Worm (Caenorhabditis elegans) whole organism, early embryonic: Measurements from ENCODE around the gene del-1.
A peak's percentile ranks its signal among the peaks of the same experiment; 100 is the strongest.

Experiments
- B0310.2 ChIP-seq: sonication (generic microtip); optimal IDR thresholded peaks from 2 replicates; lab custom pipeline; 2016; ENCODE audit warnings: mild to moderate bottlenecking, missing genetic modification characterization, missing compliant biosample characterization
- F13C5.2 ChIP-seq: sonication (generic microtip); optimal IDR thresholded peaks from 2 replicates; lab custom pipeline; 2017; ENCODE audit warnings: mild to moderate bottlenecking, missing genetic modification characterization, inconsistent platforms, missing compliant biosample characterization
- aly-1 ChIP-seq: sonication (generic microtip); optimal IDR thresholded peaks from 2 replicates; lab custom pipeline; 2016; ENCODE audit warnings: missing genetic modification characterization, missing compliant biosample characterization
- ama-1 ChIP-seq: fragments of 150-350 bp; optimal IDR thresholded peaks from 2 replicates; lab custom pipeline; 2014
- ceh-13 ChIP-seq: fragments of 200-800 bp; sonication (Bioruptor generic); optimal IDR thresholded peaks from 2 replicates; lab custom pipeline; 2018; ENCODE audit warnings: mild to moderate bottlenecking, missing genetic modification characterization, missing compliant biosample characterization
- ceh-36 ChIP-seq: sonication (generic microtip); optimal IDR thresholded peaks from 2 replicates; lab custom pipeline; 2016; ENCODE audit warnings: missing genetic modification characterization, inconsistent platforms, missing compliant biosample characterization
- ets-7 ChIP-seq: sonication (generic microtip); optimal IDR thresholded peaks from 2 replicates; lab custom pipeline; 2016; ENCODE audit warnings: missing genotype, missing genetic modification characterization, missing compliant biosample characterization
- flt-1 ChIP-seq: fragments of 200-800 bp; sonication (Bioruptor generic); IDR thresholded peaks from 2 replicates; pipeline ENCODE4 v1.3.6; 2022; ENCODE audit warnings: missing genetic modification characterization, missing compliant biosample characterization
- hmbx-1 ChIP-seq: sonication (generic microtip); optimal IDR thresholded peaks from 2 replicates; lab custom pipeline; 2016; ENCODE audit warnings: mild to moderate bottlenecking, missing genetic modification characterization, missing compliant biosample characterization
- hmg-4 ChIP-seq: fragments of 200-800 bp; sonication (Bioruptor generic); optimal IDR thresholded peaks from 2 replicates; lab custom pipeline; 2018; ENCODE audit warnings: mild to moderate bottlenecking, missing genetic modification characterization, missing compliant biosample characterization
- hnd-1 ChIP-seq: sonication (generic microtip); optimal IDR thresholded peaks from 2 replicates; lab custom pipeline; 2016; ENCODE audit warnings: missing genetic modification characterization, missing compliant biosample characterization
- pes-1 ChIP-seq: fragments of 200-800 bp; sonication (Bioruptor generic); IDR thresholded peaks from 2 replicates; pipeline ENCODE4 v1.3.6; 2022; ENCODE audit warnings: missing genetic modification reagents, missing genetic modification characterization, missing compliant biosample characterization
- scrt-1 ChIP-seq: fragments of 200-800 bp; sonication (Bioruptor generic); IDR thresholded peaks from 2 replicates; pipeline ENCODE4 v1.3.6; 2022; ENCODE audit warnings: missing genetic modification characterization, missing compliant biosample characterization
- sea-1 ChIP-seq: fragments of 200-800 bp; sonication (Bioruptor generic); conservative IDR thresholded peaks from 2 replicates; pipeline ENCODE4 v1.3.6; 2022; ENCODE audit warnings: missing genetic modification characterization, missing compliant biosample characterization
- tbx-11 ChIP-seq: fragments of 200-800 bp; sonication (Bioruptor generic); IDR thresholded peaks from 2 replicates; pipeline ENCODE4 v1.3.6; 2022; ENCODE audit warnings: missing genetic modification characterization, missing compliant biosample characterization
- tbx-37 ChIP-seq: fragments of 200-800 bp; sonication (Bioruptor generic); conservative IDR thresholded peaks from 2 replicates; pipeline ENCODE4 v1.3.6; 2022; ENCODE audit warnings: missing genetic modification reagents, missing genetic modification characterization, missing compliant biosample characterization
- tra-4 ChIP-seq: sonication (generic microtip); optimal IDR thresholded peaks from 2 replicates; lab custom pipeline; 2017; ENCODE audit warnings: missing genetic modification characterization, missing compliant biosample characterization

Gene del-1

ce11 chrX:14303078-14303477, 35.2 kb downstream of the del-1 start, which contains the start of gene C11H1.5:
Gene C11H1.5, minus strand, starts transcription at chrX:14303178.
- TF ChIP-seq pes-1 (no peak), hmbx-1 (tag; lab: Kevin White, UChicago) (no peak), sea-1 (GFP tag; lab: Robert Waterston, UW) (no peak), tra-4 (tag; lab: Kevin White, UChicago) (no peak)

DNA sequence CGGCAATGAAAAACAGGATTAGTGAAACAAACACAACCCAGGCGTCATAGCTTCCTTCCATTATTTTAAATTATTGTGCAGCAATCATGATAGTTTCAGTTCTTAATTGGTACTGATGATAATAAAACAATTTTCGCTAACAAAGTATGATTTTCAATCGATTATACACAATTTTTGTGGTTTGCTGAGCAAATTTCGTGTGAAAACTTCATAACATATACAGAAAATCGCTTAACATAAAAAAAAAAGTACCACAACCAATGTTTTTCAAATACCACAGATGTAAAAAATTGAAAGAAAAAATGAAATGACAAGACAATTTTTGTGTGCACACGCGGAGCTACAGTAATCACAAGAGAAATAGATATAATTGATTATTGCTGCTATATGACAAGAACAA, 39.8 kb downstream of the del-1 start, which contains the start of gene gphr-2:
TSS of gene gphr-2 (minus strand) at position 101 of the 400 bp plus-strand sequence.
- TF ChIP-seq B0310.2 (tag; lab: Kevin White, UChicago) = no peak
- no peak for TF ChIP-seq tbx-11 (GFP tag; lab: Robert Waterston, UW)
- no peak for TF ChIP-seq ets-7 (tag; lab: Kevin White, UChicago)
- no peak for TF ChIP-seq scrt-1 (GFP tag; lab: Robert Waterston, UW)
- TF ChIP-seq ceh-13 (GFP tag; lab: Kevin White, UChicago) = no peak
- no peak for TF ChIP-seq aly-1 (tag; lab: Kevin White, UChicago)
- no peak for TF ChIP-seq tra-4 (tag; lab: Kevin White, UChicago)

DNA sequence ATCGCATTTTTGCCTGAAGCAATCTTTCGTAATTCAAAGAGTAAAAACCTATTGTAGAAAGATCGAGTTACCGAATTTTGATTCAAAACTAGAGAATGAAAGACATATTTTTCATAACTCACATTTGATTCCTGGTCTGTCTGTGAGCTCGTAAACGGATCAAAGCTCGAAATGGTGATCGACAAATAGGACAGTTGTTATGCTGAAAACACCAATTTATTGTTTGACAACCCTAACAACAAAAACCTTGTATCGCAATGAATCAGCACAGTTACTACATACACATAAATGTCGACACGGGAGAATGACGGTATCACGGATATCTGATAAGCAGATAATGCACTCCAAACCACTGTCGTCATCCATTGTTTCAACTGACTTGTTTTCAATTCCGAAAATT, 41.8 kb downstream of the del-1 start:
- TF ChIP-seq tra-4 (tag; lab: Kevin White, UChicago) (no peak), hmg-4 (GFP tag; lab: Kevin White, UChicago) (no peak), sea-1 (GFP tag; lab: Robert Waterston, UW) (no peak), pes-1 (no peak), F13C5.2 (tag; lab: Kevin White, UChicago) (no peak), ama-1 (lab: Kevin White, UChicago) (no peak), scrt-1 (GFP tag; lab: Robert Waterston, UW) (no peak), flt-1 (GFP tag; lab: Robert Waterston, UW) (no peak), ets-7 (tag; lab: Kevin White, UChicago) (no peak), aly-1 (tag; lab: Kevin White, UChicago) (no peak), hnd-1 (tag; lab: Kevin White, UChicago) (no peak), ceh-36 (tag; lab: Kevin White, UChicago) (no peak)

DNA sequence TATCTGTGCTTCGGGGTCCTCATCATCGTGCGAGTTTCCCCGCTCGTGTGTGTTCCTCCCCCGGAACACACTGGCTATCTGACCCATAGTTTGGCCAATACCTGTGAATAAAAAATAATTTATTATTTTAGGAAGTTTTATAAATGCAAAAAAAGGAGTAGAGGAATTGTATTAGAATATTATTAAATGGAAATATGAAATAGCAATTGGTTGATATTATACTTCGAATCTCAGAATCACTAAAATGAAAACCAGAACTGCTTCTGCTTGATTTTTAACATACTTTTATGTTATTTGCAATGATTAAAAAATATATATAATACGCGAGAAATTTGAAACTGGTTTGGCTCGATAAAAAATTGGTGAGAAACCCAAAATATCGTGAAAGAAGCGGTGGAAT, 43.7 kb downstream of the del-1 start, which contains the start of gene mgrn-1:
TSS of gene mgrn-1 (minus strand) at position 101 of the 400 bp plus-strand sequence.
- TF ChIP-seq hmbx-1 (tag; lab: Kevin White, UChicago) (no peak), hmg-4 (GFP tag; lab: Kevin White, UChicago) (no peak), ama-1 (lab: Kevin White, UChicago) (no peak), tra-4 (tag; lab: Kevin White, UChicago) (no peak), scrt-1 (GFP tag; lab: Robert Waterston, UW) (no peak), sea-1 (GFP tag; lab: Robert Waterston, UW) (no peak), ets-7 (tag; lab: Kevin White, UChicago) (no peak), hnd-1 (tag; lab: Kevin White, UChicago) (no peak), F13C5.2 (tag; lab: Kevin White, UChicago) (no peak), pes-1 (no peak), tbx-11 (GFP tag; lab: Robert Waterston, UW) (no peak)

DNA sequence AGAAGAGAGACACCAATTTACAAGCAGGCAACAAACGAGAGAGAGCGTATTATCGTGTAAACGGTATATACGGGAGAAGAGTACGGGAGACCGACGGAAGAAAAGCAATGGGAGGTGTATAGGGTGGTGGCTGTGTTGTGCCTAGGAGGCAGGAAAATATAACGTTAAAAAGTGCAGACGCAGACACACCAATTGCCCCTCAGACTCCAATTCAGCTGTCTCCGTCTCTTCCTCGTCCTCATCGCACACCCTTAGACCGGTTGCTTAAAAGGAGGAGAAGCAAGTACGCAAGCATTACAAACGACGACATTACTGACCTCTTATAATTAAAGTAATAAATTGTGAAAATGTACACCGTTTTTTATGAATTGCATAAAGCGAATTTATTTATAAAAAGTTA, 44.5 kb downstream of the del-1 start:
- TF ChIP-seq hmbx-1 (tag; lab: Kevin White, UChicago) = no peak
- TF ChIP-seq scrt-1 (GFP tag; lab: Robert Waterston, UW) = 0 out of 2 replicates have a peak, but pooled peaks have one; percentile 28
- TF ChIP-seq flt-1 (GFP tag; lab: Robert Waterston, UW) = peak; percentile 59; the same call in 1 of the 2 replicates
- TF ChIP-seq F13C5.2 (tag; lab: Kevin White, UChicago) = peak; percentile 76
- TF ChIP-seq ceh-13 (GFP tag; lab: Kevin White, UChicago) = peak; percentile 4
- TF ChIP-seq tbx-11 (GFP tag; lab: Robert Waterston, UW) = no peak
- no peak for TF ChIP-seq ama-1 (lab: Kevin White, UChicago)
- TF ChIP-seq ceh-36 (tag; lab: Kevin White, UChicago) = no peak
- TF ChIP-seq B0310.2 (tag; lab: Kevin White, UChicago) = peak; percentile 54
- peak; percentile 88 for TF ChIP-seq hmg-4 (GFP tag; lab: Kevin White, UChicago)
- TF ChIP-seq tbx-37 (GFP tag; lab: Robert Waterston, UW) = 0 out of 2 replicates have a peak, but pooled peaks have one; percentile 18

DNA sequence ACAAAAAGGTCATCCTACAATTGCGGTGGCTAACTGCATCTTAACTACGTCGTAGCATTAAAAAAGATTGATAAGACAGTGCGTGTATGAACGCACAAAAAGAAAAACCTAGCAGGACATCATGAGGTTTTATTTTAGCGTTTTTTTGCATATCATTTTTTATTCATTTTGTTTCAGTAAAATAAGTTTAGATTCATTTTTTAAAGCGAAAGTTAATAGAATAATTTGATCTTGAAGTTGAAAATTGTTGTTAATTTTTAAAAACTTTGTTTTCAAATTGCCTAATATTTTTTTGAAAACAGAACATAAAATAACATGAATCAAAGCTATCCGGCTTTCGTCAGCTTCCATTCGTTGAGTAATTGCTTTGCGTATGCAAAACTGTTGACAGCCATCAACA, 45.7 kb downstream of the del-1 start, which contains the start of gene prx-1:
TSS of gene prx-1 (plus strand) at position 301 of the 400 bp plus-strand sequence.
- TF ChIP-seq tbx-11 (GFP tag; lab: Robert Waterston, UW) (no peak), B0310.2 (tag; lab: Kevin White, UChicago) (no peak), hmbx-1 (tag; lab: Kevin White, UChicago) (no peak), ets-7 (tag; lab: Kevin White, UChicago) (no peak), hmg-4 (GFP tag; lab: Kevin White, UChicago) (no peak), ceh-13 (GFP tag; lab: Kevin White, UChicago) (no peak), aly-1 (tag; lab: Kevin White, UChicago) (no peak), ceh-36 (tag; lab: Kevin White, UChicago) (no peak), sea-1 (GFP tag; lab: Robert Waterston, UW) (no peak), tbx-37 (GFP tag; lab: Robert Waterston, UW) (no peak), pes-1 (no peak), scrt-1 (GFP tag; lab: Robert Waterston, UW) (no peak), flt-1 (GFP tag; lab: Robert Waterston, UW) (no peak), ama-1 (lab: Kevin White, UChicago) (no peak), tra-4 (tag; lab: Kevin White, UChicago) (no peak), F13C5.2 (tag; lab: Kevin White, UChicago) (no peak), hnd-1 (tag; lab: Kevin White, UChicago) (no peak)

DNA sequence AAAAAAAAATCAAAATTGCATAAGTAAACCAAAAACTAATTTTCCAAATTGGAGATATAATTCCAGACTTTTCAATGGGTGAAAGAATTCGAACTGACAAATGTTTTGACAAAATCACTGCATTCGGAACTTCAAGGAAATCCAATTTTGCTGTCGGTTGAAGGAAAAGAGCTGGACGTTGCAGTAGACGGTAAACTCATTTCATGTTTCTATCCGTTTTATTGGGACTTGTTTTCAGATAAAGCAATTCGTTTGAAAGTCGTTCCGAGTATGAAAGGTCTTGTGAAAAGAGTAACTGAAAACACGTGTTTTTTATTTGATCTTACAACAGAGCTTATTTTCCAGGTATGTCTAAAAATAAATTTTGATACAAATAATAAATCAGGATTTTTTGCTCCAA, 48.3 kb downstream of the del-1 start:
- no peak for TF ChIP-seq B0310.2 (tag; lab: Kevin White, UChicago)
- no peak for TF ChIP-seq ceh-13 (GFP tag; lab: Kevin White, UChicago)
- no peak for TF ChIP-seq aly-1 (tag; lab: Kevin White, UChicago)
- TF ChIP-seq ets-7 (tag; lab: Kevin White, UChicago) = no peak
- TF ChIP-seq pes-1 = no peak
- TF ChIP-seq hnd-1 (tag; lab: Kevin White, UChicago) = no peak
- TF ChIP-seq tra-4 (tag; lab: Kevin White, UChicago) = no peak
- TF ChIP-seq tbx-11 (GFP tag; lab: Robert Waterston, UW) = no peak
- TF ChIP-seq ceh-36 (tag; lab: Kevin White, UChicago) = no peak
- TF ChIP-seq scrt-1 (GFP tag; lab: Robert Waterston, UW) = no peak
- no peak for TF ChIP-seq hmbx-1 (tag; lab: Kevin White, UChicago)
- TF ChIP-seq F13C5.2 (tag; lab: Kevin White, UChicago) = no peak
- no peak for TF ChIP-seq tbx-37 (GFP tag; lab: Robert Waterston, UW)
- no peak for TF ChIP-seq flt-1 (GFP tag; lab: Robert Waterston, UW)
- no peak for TF ChIP-seq hmg-4 (GFP tag; lab: Kevin White, UChicago)
- TF ChIP-seq ama-1 (lab: Kevin White, UChicago) = no peak
- no peak for TF ChIP-seq sea-1 (GFP tag; lab: Robert Waterston, UW)
